Worm (Caenorhabditis elegans) whole organism, L2 larva: ENCODE measurements around the gene C07D8.5.
A peak's percentile ranks its signal among the peaks of the same experiment; 100 is the strongest.

ENCODE experiments used
- aly-2 ChIP-seq: fragments of 150-350 bp; optimal IDR thresholded peaks from 2 replicates; lab custom pipeline; 2014; ENCODE audit warnings: missing biosample characterization, missing genetic modification characterization
- ama-1 ChIP-seq: fragments of 150-350 bp; optimal IDR thresholded peaks from 2 replicates; lab custom pipeline; 2018; ENCODE audit warnings: inconsistent platforms
- egl-27 ChIP-seq: sonication (generic microtip); optimal IDR thresholded peaks from 3 replicates; lab custom pipeline; 2017; ENCODE audit warnings: missing biosample characterization, missing genetic modification reagents, missing genetic modification characterization
- fos-1 ChIP-seq: fragments of 150-350 bp; optimal IDR thresholded peaks from 2 replicates; lab custom pipeline; 2014; ENCODE audit warnings: missing biosample characterization, missing genetic modification characterization
- lin-13 ChIP-seq: fragments of 150-350 bp; optimal IDR thresholded peaks from 2 replicates; lab custom pipeline; 2014; ENCODE audit warnings: missing biosample characterization, missing genetic modification reagents, missing genetic modification characterization
- nhr-10 ChIP-seq: sonication (generic microtip); optimal IDR thresholded peaks from 2 replicates; lab custom pipeline; 2017; ENCODE audit warnings: missing biosample characterization, missing genetic modification characterization
- nhr-237 ChIP-seq: fragments of 150-350 bp; optimal IDR thresholded peaks from 2 replicates; lab custom pipeline; 2014; ENCODE audit warnings: missing biosample characterization, missing genetic modification characterization
- nhr-77 ChIP-seq: fragments of 150-350 bp; optimal IDR thresholded peaks from 2 replicates; lab custom pipeline; 2014; ENCODE audit warnings: missing biosample characterization, missing genetic modification characterization
- sem-4 ChIP-seq: fragments of 150-350 bp; optimal IDR thresholded peaks from 2 replicates; lab custom pipeline; 2014; ENCODE audit warnings: missing biosample characterization, missing genetic modification reagents, missing genetic modification characterization
- unc-62 ChIP-seq: fragments of 150-350 bp; optimal IDR thresholded peaks from 2 replicates; lab custom pipeline; 2014; ENCODE audit warnings: missing biosample characterization, missing genetic modification reagents, missing genetic modification characterization
- zag-1 ChIP-seq: fragments of 150-350 bp; optimal IDR thresholded peaks from 2 replicates; lab custom pipeline; 2014; ENCODE audit warnings: missing biosample characterization, missing genetic modification characterization

DNA sequence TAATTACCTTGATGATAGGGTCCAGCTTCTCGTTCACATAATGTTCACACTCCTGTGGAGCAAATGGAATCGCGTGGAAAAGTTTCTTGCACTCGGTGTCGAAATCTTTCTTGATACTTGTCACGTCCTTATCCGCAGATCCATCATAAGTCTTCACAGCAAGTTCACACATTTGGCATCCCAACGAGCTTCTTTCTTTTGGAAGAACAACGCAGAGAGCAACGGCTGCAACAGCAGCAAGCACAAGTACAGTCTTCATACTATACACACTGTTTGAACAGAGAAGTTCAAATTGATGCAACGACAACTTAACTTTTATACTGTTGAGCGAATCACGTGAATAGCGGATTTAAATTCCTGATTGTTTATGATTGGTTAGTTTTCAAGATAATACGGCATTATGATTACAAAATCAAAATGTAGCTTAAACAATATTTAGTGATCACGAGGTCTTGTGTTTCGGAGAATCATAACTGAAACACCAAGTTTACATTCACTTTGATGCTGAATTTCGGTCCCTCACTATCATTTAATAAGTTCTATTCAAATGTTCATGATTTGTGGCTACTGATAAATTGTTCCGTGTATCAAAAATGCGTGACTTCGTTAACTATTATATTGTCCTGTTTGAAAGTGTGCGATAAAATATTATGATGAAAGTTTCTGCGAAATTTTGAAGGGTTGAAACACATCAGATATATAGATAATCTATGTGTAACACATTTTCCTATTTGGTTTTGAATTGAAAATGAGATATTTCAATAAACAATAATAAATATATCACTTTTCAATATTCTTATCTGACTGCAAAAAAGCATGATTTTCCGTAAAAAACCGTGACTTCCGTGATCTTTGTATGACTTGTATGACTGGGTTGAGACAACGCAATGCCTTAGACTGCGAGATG is 27.1 kb upstream of the C07D8.5 start, which contains the start of the genes spp-2 and spp-6:
- no peak for TF ChIP-seq aly-2
- TF ChIP-seq unc-62 (GFP tag; lab: Kevin White, UChicago), result no peak
- TF ChIP-seq nhr-237 (tag; lab: Kevin White, UChicago), result no peak
- no peak for TF ChIP-seq nhr-10 (tag; lab: Kevin White, UChicago)
- no peak for TF ChIP-seq zag-1 (tag; lab: Kevin White, UChicago)
- TF ChIP-seq lin-13 (GFP tag; lab: Kevin White, UChicago), result no peak
- TF ChIP-seq fos-1 (tag; lab: Kevin White, UChicago), result peak; percentile 53
- TF ChIP-seq nhr-77, result no peak
- peak; percentile 60 for TF ChIP-seq ama-1 (lab: Kevin White, UChicago)
- TF ChIP-seq egl-27 (tag; lab: Kevin White, UChicago), result no peak
- TF ChIP-seq sem-4 (tag; lab: Kevin White, UChicago), result no peak
